Fruit fly (Drosophila melanogaster): ENCODE data around the gene capt.

dm6 chr2L:1157679-1158518, at the start of gene capt:
- no peak for TF ChIP-seq CG8478 (optimal IDR thresholded peaks at IDR 0.05)
- no peak for TF ChIP-seq CTCF (optimal IDR thresholded peaks at IDR 0.05)

Data from S2 (cell line).